Fruit fly (Drosophila melanogaster): Measurements from ENCODE around the gene CG10804.

DNA sequence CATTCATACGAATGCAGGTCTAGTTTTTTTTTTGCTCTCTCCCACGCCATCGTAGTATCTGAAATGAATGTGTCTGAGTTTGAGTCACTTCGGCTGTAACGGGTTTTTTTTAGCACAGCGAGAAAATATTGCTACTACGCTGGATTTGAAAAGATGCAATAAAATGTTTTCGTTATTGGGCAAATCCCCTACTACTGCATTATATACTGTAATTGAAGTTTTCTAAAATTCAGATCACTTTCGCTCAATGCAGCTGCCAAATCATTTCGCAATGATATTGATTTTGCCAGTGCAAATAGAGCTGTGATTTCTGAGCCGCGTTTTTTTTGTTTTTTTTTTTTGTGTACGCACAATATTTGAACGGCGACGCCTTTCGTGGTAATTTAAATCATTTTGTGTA is 49.2 kb downstream of the CG10804 start:
- TF ChIP-seq Myc (optimal IDR thresholded peaks at IDR 0.05), result no peak
- TF ChIP-seq ttk (optimal IDR thresholded peaks at IDR 0.05), result no peak
- TF ChIP-seq h (optimal IDR thresholded peaks at IDR 0.05), result no peak
- TF ChIP-seq Sin3A (optimal IDR thresholded peaks at IDR 0.05), result no peak
- TF ChIP-seq psq (optimal IDR thresholded peaks at IDR 0.05), result no peak
